Worm (Caenorhabditis elegans) whole organism, L4/young adult: ENCODE measurements around the gene pqn-84.

ENCODE experiments used
- W03F9.2 ChIP-seq: fragments of 150-350 bp; optimal IDR thresholded peaks from 2 replicates; lab custom pipeline; 2014; ENCODE audit warnings: missing biosample characterization, missing genetic modification characterization
- dao-5 ChIP-seq: sonication (generic microtip); optimal IDR thresholded peaks from 2 replicates; lab custom pipeline; 2016; ENCODE audit warnings: missing genotype, missing genetic modification characterization, moderate library complexity, missing compliant biosample characterization
- him-1 ChIP-seq: sonication (generic microtip); optimal IDR thresholded peaks from 2 replicates; lab custom pipeline; 2016; ENCODE audit warnings: missing genotype, missing genetic modification reagents, missing genetic modification characterization, missing compliant biosample characterization

DNA sequence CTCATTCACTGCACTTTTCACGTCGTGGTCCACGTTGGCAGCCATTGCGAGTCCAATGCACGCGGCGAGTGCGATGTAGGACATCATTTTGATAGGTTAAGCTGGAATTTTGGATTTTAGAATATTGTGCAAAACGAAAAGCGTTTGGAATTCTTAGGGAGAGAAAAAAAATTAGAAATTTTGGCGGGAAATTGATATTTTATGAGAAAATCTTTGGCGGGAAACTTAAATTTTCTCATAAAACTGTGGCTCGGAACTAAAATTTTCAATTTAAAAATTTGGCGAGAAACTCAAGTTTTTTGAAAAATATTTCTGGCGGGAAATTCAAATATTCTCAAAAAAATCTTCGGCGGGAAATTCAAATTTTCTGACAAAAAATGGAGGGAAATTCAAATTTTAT is 37.5 kb downstream of the pqn-84 start, which contains the start of gene sup-1:
- TF ChIP-seq him-1 (tag; lab: Kevin White, UChicago), result no peak
- TF ChIP-seq W03F9.2, result no peak
- no peak for TF ChIP-seq dao-5 (tag; lab: Kevin White, UChicago)
